Worm (Caenorhabditis elegans): ENCODE measurements around the gene mdmh-35.

Gene mdmh-35

DNA sequence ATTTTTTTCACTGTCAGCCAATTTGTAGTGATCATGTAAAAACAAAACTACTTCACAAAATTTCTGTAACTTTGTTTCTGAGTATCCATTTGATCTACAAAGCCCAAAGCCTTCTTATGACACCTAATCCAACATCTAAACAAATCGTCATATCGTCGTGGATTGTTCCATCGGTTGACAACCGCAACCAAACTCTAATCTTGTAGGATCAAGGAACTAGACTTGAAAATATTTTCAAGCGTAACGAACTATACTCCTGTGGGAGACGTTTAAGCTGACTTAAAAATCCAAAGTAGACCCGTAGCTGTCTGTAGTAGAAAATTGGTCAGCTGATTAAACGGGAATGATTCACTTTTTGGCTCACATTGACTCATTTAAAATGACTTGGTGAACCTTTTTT, 25.9 kb downstream of the mdmh-35 start:
- peak; percentile 3 for TF ChIP-seq dsc-1 (tag; optimal IDR thresholded peaks at IDR 0.05)
- TF ChIP-seq efl-1 (optimal IDR thresholded peaks at IDR 0.05) = no peak
- no peak for TF ChIP-seq efl-1 (GFP tag; optimal IDR thresholded peaks at IDR 0.05 in 1 of 2)

DNA sequence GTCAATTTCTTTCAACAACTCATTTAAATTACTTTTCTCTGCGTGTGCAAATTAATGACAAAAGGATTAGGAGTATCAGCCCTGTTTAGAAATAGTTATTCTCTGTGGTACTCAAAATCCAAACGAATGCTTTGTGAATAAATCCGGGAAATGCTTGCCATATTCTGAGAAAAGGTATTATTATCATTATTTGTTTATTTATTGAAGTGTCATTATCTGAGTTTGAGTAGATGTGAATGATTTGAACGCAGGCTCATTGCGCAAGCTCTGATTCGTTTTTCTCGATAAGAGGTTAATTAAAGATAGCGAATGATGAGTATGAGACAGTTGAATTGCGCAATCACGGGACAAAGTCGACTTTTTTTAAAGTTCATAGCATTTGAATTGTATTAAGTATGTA, 27.6 kb downstream of the mdmh-35 start:
- TF ChIP-seq dsc-1 (tag; optimal IDR thresholded peaks at IDR 0.05) (peak; percentile 83), pax-3 (tag; optimal IDR thresholded peaks at IDR 0.05) (peak; percentile 41), lin-13 (GFP tag; optimal IDR thresholded peaks at IDR 0.05) (no peak)

DNA sequence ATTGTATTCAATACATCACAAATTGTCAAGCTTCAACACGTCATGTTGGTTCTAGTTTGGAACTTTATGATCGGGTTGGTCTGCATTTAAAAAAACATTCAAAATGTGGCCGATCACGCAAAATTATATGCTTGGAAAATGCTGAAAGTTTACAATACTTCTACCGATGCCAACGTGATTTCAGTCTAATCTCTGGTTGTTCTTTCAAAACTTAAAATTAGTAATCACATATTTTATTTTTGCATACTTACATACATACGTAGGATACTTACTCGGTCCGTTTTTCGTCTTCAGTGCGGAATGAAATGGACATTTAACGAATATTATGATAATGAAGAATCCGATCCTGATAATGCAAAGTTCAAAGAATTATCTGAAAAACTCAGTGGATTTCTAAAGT, 30.4 kb downstream of the mdmh-35 start, which contains the start of gene srw-62:
srw-62 (plus strand) TSS at position 301 of the 400 bp plus-strand sequence.
- TF ChIP-seq nhr-12 (tag; optimal IDR thresholded peaks at IDR 0.05) = no peak
- no peak for TF ChIP-seq egl-27 (tag; optimal IDR thresholded peaks at IDR 0.05)
- TF ChIP-seq sup-37 (GFP tag; optimal IDR thresholded peaks at IDR 0.05) = no peak
- no peak for TF ChIP-seq rnt-1 (tag; optimal IDR thresholded peaks at IDR 0.05)
- no peak for TF ChIP-seq hpl-2 (GFP tag; optimal IDR thresholded peaks at IDR 0.05)
- no peak for TF ChIP-seq mef-2 (tag; optimal IDR thresholded peaks at IDR 0.05)
- no peak for TF ChIP-seq fkh-4 (tag; optimal IDR thresholded peaks at IDR 0.05; ENCODE audit: borderline replicate concordance)
- TF ChIP-seq nhr-237 (tag; optimal IDR thresholded peaks at IDR 0.05) = no peak
- TF ChIP-seq sptf-1 (tag; optimal IDR thresholded peaks at IDR 0.05) = no peak
- TF ChIP-seq C04F5.9 (tag; optimal IDR thresholded peaks at IDR 0.05) = no peak
- no peak for TF ChIP-seq ceh-8 (GFP tag; optimal IDR thresholded peaks at IDR 0.05)
- no peak for TF ChIP-seq hlh-4 (tag; optimal IDR thresholded peaks at IDR 0.05)

DNA sequence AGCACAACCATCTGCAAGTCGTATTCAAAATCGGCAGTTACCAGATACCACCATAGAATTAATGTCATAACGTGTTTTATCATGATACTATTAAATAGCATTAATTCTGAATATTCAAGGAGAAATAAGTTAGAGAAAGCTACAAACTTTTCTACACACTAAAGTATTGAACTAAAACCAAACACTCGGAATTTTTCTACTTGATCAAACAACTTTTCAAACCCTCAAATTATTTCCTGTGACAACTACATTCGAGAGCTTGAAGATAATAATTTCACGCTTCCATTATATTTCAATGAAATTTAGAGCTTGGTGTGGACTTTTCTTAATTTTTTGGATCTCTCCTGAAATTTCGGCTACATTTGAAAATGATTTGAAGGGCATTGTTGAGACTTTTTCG, 33.1 kb downstream of the mdmh-35 start, which contains the start of gene irld-47:
irld-47 (minus strand) TSS at position 101 of the 400 bp plus-strand sequence.
- TF ChIP-seq unc-62 (GFP tag; optimal IDR thresholded peaks at IDR 0.05) (no peak), isw-1 (GFP tag; IDR thresholded peaks at IDR 0.05) (no peak), unc-98 (GFP tag; IDR thresholded peaks at IDR 0.05) (no peak), nhr-11 (tag; optimal IDR thresholded peaks at IDR 0.05) (no peak), nhr-20 (tag; optimal IDR thresholded peaks at IDR 0.05) (no peak), fos-1 (tag; optimal IDR thresholded peaks at IDR 0.05) (no peak), grh-1 (GFP tag; IDR thresholded peaks at IDR 0.05) (no peak), tbx-2 (tag; optimal IDR thresholded peaks at IDR 0.05) (no peak), unc-30 (tag; optimal IDR thresholded peaks at IDR 0.05) (no peak), nhr-85 (tag) (no peak), nhr-47 (tag; optimal IDR thresholded peaks at IDR 0.05) (no peak), nhr-28 (tag; optimal IDR thresholded peaks at IDR 0.05) (no peak), ztf-4 (tag; optimal IDR thresholded peaks at IDR 0.05) (no peak)

DNA sequence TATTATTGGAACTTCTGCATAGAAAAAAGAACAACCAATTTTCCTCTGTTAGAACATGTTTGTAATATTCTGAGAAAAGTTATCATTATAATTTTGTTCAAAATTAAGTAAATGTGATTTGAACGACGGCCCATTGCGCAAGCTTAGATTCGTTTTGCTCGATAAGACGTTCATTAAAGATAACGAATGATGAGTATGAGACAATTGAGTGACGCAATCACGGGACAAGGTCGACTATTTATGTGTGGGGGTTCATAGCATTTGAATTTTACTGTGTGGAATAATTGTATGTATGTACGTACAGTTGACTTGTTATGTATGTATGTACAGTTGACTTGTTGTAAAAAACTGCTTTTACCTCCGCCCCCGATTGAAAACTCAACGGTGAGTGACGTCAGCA, 36.2 kb downstream of the mdmh-35 start:
- TF ChIP-seq zag-1 (tag; optimal IDR thresholded peaks at IDR 0.05) (no peak), snu-23 (GFP tag; optimal IDR thresholded peaks at IDR 0.05) (no peak), C34B4.2 (tag; optimal IDR thresholded peaks at IDR 0.05) (no peak), dpl-1 (GFP tag; optimal IDR thresholded peaks at IDR 0.05) (no peak), egl-13 (tag; optimal IDR thresholded peaks at IDR 0.05) (no peak)

DNA sequence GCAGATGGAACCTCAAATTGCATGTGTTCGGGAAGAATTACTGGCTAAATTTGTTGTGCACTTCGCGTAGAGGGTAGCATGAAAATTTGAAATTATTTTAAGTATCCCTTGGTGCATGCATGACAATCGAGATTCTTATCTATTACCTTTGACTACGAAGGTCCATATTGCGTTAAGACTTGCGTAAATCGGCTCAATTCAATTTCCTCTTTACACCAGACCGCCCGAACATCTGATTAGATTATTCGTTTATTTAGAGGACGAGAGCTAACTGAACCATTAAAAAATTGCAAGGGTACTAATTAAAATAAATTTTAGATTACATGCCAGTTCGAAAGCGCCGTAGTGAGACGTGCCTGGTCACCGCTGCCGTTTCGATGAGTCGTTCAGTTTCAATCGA, 37.9 kb downstream of the mdmh-35 start:
- TF ChIP-seq ceh-8 (GFP tag; optimal IDR thresholded peaks at IDR 0.05) = no peak
- no peak for TF ChIP-seq lsy-2 (tag; optimal IDR thresholded peaks at IDR 0.05)
- no peak for TF ChIP-seq ceh-90 (tag; optimal IDR thresholded peaks at IDR 0.05)
- no peak for TF ChIP-seq ces-1 (GFP tag; optimal IDR thresholded peaks at IDR 0.05)
- no peak for TF ChIP-seq lin-13 (GFP tag; optimal IDR thresholded peaks at IDR 0.05)
- TF ChIP-seq dpl-1 (GFP tag; optimal IDR thresholded peaks at IDR 0.05) = no peak
- TF ChIP-seq aly-2 (tag; optimal IDR thresholded peaks at IDR 0.05) = no peak
- no peak for TF ChIP-seq ets-5 (GFP tag; IDR thresholded peaks at IDR 0.05)
